Worm (Caenorhabditis elegans) whole organism, dauer: ENCODE measurements around the gene gcy-14.

Experiments used
- unc-62 ChIP-seq: sonication (generic microtip); optimal IDR thresholded peaks from 2 replicates; lab custom pipeline; 2017; ENCODE audit warnings: missing biosample characterization, missing genetic modification reagents, missing genetic modification characterization

gcy-14 gene

ce11 chrV:14859380-14859779 is 8.7 kb downstream of the gcy-14 start:
- no peak for TF ChIP-seq unc-62 (GFP tag; lab: Kevin White, UChicago)

- TF ChIP-seq unc-62 (GFP tag; lab: Kevin White, UChicago), result no peak
Observed at ce11 chrV:14858503-14858902, 9.6 kb downstream of the gcy-14 start, which contains the start of gene npr-13. Gene npr-13, minus strand, starts transcription at chrV:14858603.

ce11 chrV:14855626-14856025 is 12.5 kb downstream of the gcy-14 start:
- no peak for TF ChIP-seq unc-62 (GFP tag; lab: Kevin White, UChicago)

ce11 chrV:14854261-14854660 is 13.8 kb downstream of the gcy-14 start:
- no peak for TF ChIP-seq unc-62 (GFP tag; lab: Kevin White, UChicago)

- TF ChIP-seq unc-62 (GFP tag; lab: Kevin White, UChicago), result no peak
Observed at ce11 chrV:14853739-14854138, 14.3 kb downstream of the gcy-14 start.

ce11 chrV:14852620-14853019 is 15.5 kb downstream of the gcy-14 start:
- TF ChIP-seq unc-62 (GFP tag; lab: Kevin White, UChicago), result no peak

- TF ChIP-seq unc-62 (GFP tag; lab: Kevin White, UChicago), result no peak
Observed at ce11 chrV:14851972-14852371, 16.1 kb downstream of the gcy-14 start.

- TF ChIP-seq unc-62 (GFP tag; lab: Kevin White, UChicago), result no peak
Observed at ce11 chrV:14851206-14851605, 16.9 kb downstream of the gcy-14 start.

- no peak for TF ChIP-seq unc-62 (GFP tag; lab: Kevin White, UChicago)
Observed at ce11 chrV:14850530-14850929, 17.6 kb downstream of the gcy-14 start.

ce11 chrV:14849628-14850027 is 18.5 kb downstream of the gcy-14 start:
- TF ChIP-seq unc-62 (GFP tag; lab: Kevin White, UChicago), result no peak

ce11 chrV:14848510-14849206 is 19.4 kb downstream of the gcy-14 start:
- no peak for TF ChIP-seq unc-62 (GFP tag; lab: Kevin White, UChicago)

ce11 chrV:14847291-14847915 is 20.7 kb downstream of the gcy-14 start, which contains the start of gene ret-1:
Gene ret-1, minus strand, starts transcription at chrV:14847413.
- no peak for TF ChIP-seq unc-62 (GFP tag; lab: Kevin White, UChicago)

- TF ChIP-seq unc-62 (GFP tag; lab: Kevin White, UChicago), result no peak
Observed at ce11 chrV:14841660-14842059, 26.4 kb downstream of the gcy-14 start.

ce11 chrV:14838130-14838529 is 30.0 kb downstream of the gcy-14 start:
- TF ChIP-seq unc-62 (GFP tag; lab: Kevin White, UChicago), result no peak

ce11 chrV:14835075-14835991 is 32.7 kb downstream of the gcy-14 start:
- no peak for TF ChIP-seq unc-62 (GFP tag; lab: Kevin White, UChicago)

- no peak for TF ChIP-seq unc-62 (GFP tag; lab: Kevin White, UChicago)
Observed at ce11 chrV:14833219-14833618, 34.9 kb downstream of the gcy-14 start.
